Fruit fly (Drosophila melanogaster) whole organism, prepupa: ENCODE measurements around the gene mei-P22.

Experiments
- Blimp-1 ChIP-seq: fragments of 200-800 bp; sonication (Bioruptor generic); optimal IDR thresholded peaks from 3 replicates; lab custom pipeline; 2017; ENCODE audit warnings: missing biosample characterization, missing genetic modification characterization, mild to moderate bottlenecking, moderate library complexity, missing genetic modification reagents
- CG10669 ChIP-seq: fragments of 200-800 bp; sonication (Bioruptor generic); optimal IDR thresholded peaks from 3 replicates; lab custom pipeline; 2018; ENCODE audit warnings: missing biosample characterization, mild to moderate bottlenecking, missing genetic modification characterization, moderate library complexity
- CG11294 ChIP-seq: fragments of 200-800 bp; sonication (Bioruptor generic); IDR thresholded peaks from 2 replicates; pipeline ENCODE4 v1.3.6; 2022; ENCODE audit warnings: missing biosample characterization, missing genetic modification characterization
- CG11762 ChIP-seq: fragments of 200-800 bp; sonication (Bioruptor generic); optimal IDR thresholded peaks from 3 replicates; lab custom pipeline; 2016; ENCODE audit warnings: missing biosample characterization, missing genetic modification characterization; ENCODE audit not compliant: insufficient read depth
- CG1621 ChIP-seq: fragments of 200-800 bp; sonication (Bioruptor generic); optimal IDR thresholded peaks from 3 replicates; lab custom pipeline; 2018; ENCODE audit warnings: missing biosample characterization, mild to moderate bottlenecking, missing genetic modification characterization
- CG16779 ChIP-seq: fragments of 200-800 bp; sonication (Bioruptor generic); optimal IDR thresholded peaks from 3 replicates; lab custom pipeline; 2017; ENCODE audit warnings: missing biosample characterization, mild to moderate bottlenecking, missing genetic modification characterization
- CG31627 ChIP-seq: fragments of 200-800 bp; sonication (Bioruptor generic); optimal IDR thresholded peaks from 3 replicates; lab custom pipeline; 2016; ENCODE audit warnings: missing biosample characterization, missing genetic modification characterization
- CG32006 ChIP-seq: fragments of 200-800 bp; sonication (Bioruptor generic); optimal IDR thresholded peaks from 3 replicates; lab custom pipeline; 2017; ENCODE audit warnings: missing biosample characterization, mild to moderate bottlenecking, missing genetic modification characterization
- CG34406 ChIP-seq: fragments of 200-800 bp; sonication (Bioruptor generic); optimal IDR thresholded peaks from 3 replicates; lab custom pipeline; 2016; ENCODE audit warnings: missing biosample characterization, missing genetic modification characterization
- CG3919 ChIP-seq: fragments of 200-800 bp; sonication (Bioruptor generic); optimal IDR thresholded peaks from 3 replicates; lab custom pipeline; 2016; ENCODE audit warnings: missing biosample characterization, missing genetic modification characterization
- CG6163 ChIP-seq: fragments of 200-800 bp; sonication (Bioruptor generic); IDR thresholded peaks from 3 replicates; pipeline ENCODE4 v1.3.6; 2022; ENCODE audit warnings: missing biosample characterization, missing genetic modification characterization
- CG6808 ChIP-seq: fragments of 200-800 bp; sonication (Bioruptor generic); optimal IDR thresholded peaks from 3 replicates; lab custom pipeline; 2017; ENCODE audit warnings: missing biosample characterization, missing genetic modification characterization, mild to moderate bottlenecking, moderate library complexity, missing genetic modification reagents
- CG6854 ChIP-seq: fragments of 200-800 bp; sonication (Bioruptor generic); optimal IDR thresholded peaks from 2 replicates; lab custom pipeline; 2017; ENCODE audit warnings: missing biosample characterization, mild to moderate bottlenecking, missing genetic modification characterization
- CG7368 ChIP-seq: fragments of 200-800 bp; sonication (Bioruptor generic); optimal IDR thresholded peaks from 3 replicates; lab custom pipeline; 2016; ENCODE audit warnings: missing biosample characterization, missing genetic modification characterization
- CG8119 ChIP-seq: fragments of 200-800 bp; sonication (Bioruptor generic); IDR thresholded peaks from 3 replicates; pipeline ENCODE4 v1.3.6; 2022; ENCODE audit warnings: missing biosample characterization, missing genetic modification characterization
- CG8632 ChIP-seq: fragments of 200-800 bp; sonication (Bioruptor generic); optimal IDR thresholded peaks from 3 replicates; lab custom pipeline; 2016; ENCODE audit warnings: missing biosample characterization, missing genetic modification characterization
- CG9139 ChIP-seq: fragments of 200-800 bp; sonication (Bioruptor generic); optimal IDR thresholded peaks from 3 replicates; lab custom pipeline; 2017; ENCODE audit warnings: missing biosample characterization, mild to moderate bottlenecking, missing genetic modification characterization
- Eip75B ChIP-seq: fragments of 200-800 bp; sonication (Bioruptor generic); optimal IDR thresholded peaks from 3 replicates; lab custom pipeline; 2016; ENCODE audit warnings: missing biosample characterization, missing genetic modification characterization
- Eip93F ChIP-seq: fragments of 200-800 bp; sonication (Bioruptor generic); optimal IDR thresholded peaks from 2 replicates; lab custom pipeline; 2016; ENCODE audit warnings: missing biosample characterization, mild to moderate bottlenecking, missing genetic modification characterization
- Ets21C ChIP-seq: fragments of 200-800 bp; sonication (Bioruptor generic); optimal IDR thresholded peaks from 3 replicates; lab custom pipeline; 2016; ENCODE audit warnings: missing biosample characterization, missing genetic modification characterization
- Ets96B ChIP-seq: fragments of 200-800 bp; optimal IDR thresholded peaks from 2 replicates; lab custom pipeline; 2019; ENCODE audit warnings: missing biosample characterization, mild to moderate bottlenecking, missing genetic modification characterization, moderate library complexity
- Gug ChIP-seq: fragments of 200-800 bp; sonication (Bioruptor generic); IDR thresholded peaks from 2 replicates; pipeline ENCODE4 v1.3.6; 2022; ENCODE audit warnings: missing biosample characterization, missing genetic modification characterization
- Hr38 ChIP-seq: sonication (Bioruptor generic); optimal IDR thresholded peaks from 2 replicates; lab custom pipeline; 2016; ENCODE audit warnings: missing biosample characterization, missing genetic modification characterization
- Hr39 ChIP-seq: fragments of 200-800 bp; sonication (Bioruptor generic); optimal IDR thresholded peaks from 2 replicates; lab custom pipeline; 2016; ENCODE audit warnings: missing biosample characterization, missing genetic modification characterization
- Lpt ChIP-seq: fragments of 200-800 bp; sonication (Bioruptor generic); optimal IDR thresholded peaks from 3 replicates; lab custom pipeline; 2016; ENCODE audit warnings: missing biosample characterization, missing genetic modification characterization
- Met ChIP-seq: fragments of 200-800 bp; sonication (Bioruptor generic); optimal IDR thresholded peaks from 3 replicates; lab custom pipeline; 2016; ENCODE audit warnings: missing biosample characterization, missing genetic modification characterization
- OdsH ChIP-seq: fragments of 200-800 bp; sonication (Bioruptor generic); optimal IDR thresholded peaks from 3 replicates; lab custom pipeline; 2016; ENCODE audit warnings: missing biosample characterization, missing genetic modification characterization
- Smox ChIP-seq: fragments of 200-800 bp; sonication (Bioruptor generic); optimal IDR thresholded peaks from 3 replicates; lab custom pipeline; 2016; ENCODE audit warnings: missing biosample characterization, missing genetic modification characterization
- Sox102F ChIP-seq: fragments of 200-800 bp; sonication (Bioruptor generic); optimal IDR thresholded peaks from 2 replicates; lab custom pipeline; 2016; ENCODE audit warnings: missing biosample characterization, mild to moderate bottlenecking, missing genetic modification characterization
- Sox14 ChIP-seq: fragments of 200-800 bp; sonication (Bioruptor generic); optimal IDR thresholded peaks from 3 replicates; lab custom pipeline; 2016; ENCODE audit warnings: missing biosample characterization, missing genetic modification characterization
- Sox15 ChIP-seq: fragments of 200-800 bp; sonication (Bioruptor generic); optimal IDR thresholded peaks from 3 replicates; lab custom pipeline; 2016; ENCODE audit warnings: missing biosample characterization, missing genetic modification characterization
- achi ChIP-seq: fragments of 200-800 bp; sonication (Bioruptor generic); optimal IDR thresholded peaks from 3 replicates; lab custom pipeline; 2016; ENCODE audit warnings: missing biosample characterization, missing genetic modification characterization
- acj6 ChIP-seq: fragments of 200-800 bp; sonication (Bioruptor generic); optimal IDR thresholded peaks from 3 replicates; lab custom pipeline; 2016; ENCODE audit warnings: missing biosample characterization, missing genetic modification characterization
- cyc ChIP-seq: fragments of 200-800 bp; sonication (Bioruptor generic); optimal IDR thresholded peaks from 3 replicates; lab custom pipeline; 2016; ENCODE audit warnings: missing biosample characterization, missing genetic modification characterization
- dsx ChIP-seq: fragments of 200-800 bp; optimal IDR thresholded peaks from 3 replicates; lab custom pipeline; 2019; ENCODE audit warnings: missing biosample characterization, mild to moderate bottlenecking, missing genetic modification characterization, moderate library complexity; ENCODE audit not compliant: poor library complexity, severe bottlenecking
- eg ChIP-seq: fragments of 200-800 bp; sonication (Bioruptor generic); IDR thresholded peaks from 3 replicates; pipeline ENCODE4 v1.3.6; 2022; ENCODE audit warnings: missing biosample characterization, missing genetic modification characterization
- esn ChIP-seq: fragments of 200-800 bp; sonication (Bioruptor generic); optimal IDR thresholded peaks from 2 replicates; lab custom pipeline; 2016; ENCODE audit warnings: missing biosample characterization, mild to moderate bottlenecking, missing genetic modification characterization, moderate library complexity
- fd59A ChIP-seq: fragments of 200-800 bp; sonication (Bioruptor generic); optimal IDR thresholded peaks from 2 replicates; lab custom pipeline; 2017; ENCODE audit warnings: missing biosample characterization, mild to moderate bottlenecking, missing genetic modification characterization, missing genetic modification reagents
- fd85E ChIP-seq: fragments of 200-800 bp; sonication (Bioruptor generic); optimal IDR thresholded peaks from 3 replicates; lab custom pipeline; 2016; ENCODE audit warnings: missing biosample characterization, missing genetic modification characterization
- fkh ChIP-seq: fragments of 200-800 bp; sonication (Bioruptor generic); optimal IDR thresholded peaks from 3 replicates; lab custom pipeline; 2017; ENCODE audit warnings: missing biosample characterization, mild to moderate bottlenecking, missing genetic modification characterization, moderate library complexity
- net ChIP-seq: fragments of 200-800 bp; sonication (Bioruptor generic); optimal IDR thresholded peaks from 3 replicates; lab custom pipeline; 2016; ENCODE audit warnings: missing biosample characterization, missing genetic modification characterization
- pdm3 ChIP-seq: fragments of 200-800 bp; sonication (Bioruptor generic); optimal IDR thresholded peaks from 3 replicates; lab custom pipeline; 2016; ENCODE audit warnings: missing biosample characterization, missing genetic modification characterization
- salr ChIP-seq, 2 experiments: fragments of 200-800 bp; sonication (Bioruptor generic); optimal IDR thresholded peaks; 3 replicates each; lab custom pipeline; 2016 to 2018; ENCODE audit warnings: missing biosample characterization in 2 of 2, missing genetic modification characterization in 2 of 2, mild to moderate bottlenecking in 1 of 2
- spab ChIP-seq: fragments of 200-800 bp; sonication (Bioruptor generic); optimal IDR thresholded peaks from 2 replicates; lab custom pipeline; 2017; ENCODE audit warnings: missing biosample characterization, mild to moderate bottlenecking, missing genetic modification characterization, missing genetic modification reagents
- ss ChIP-seq, 2 experiments: fragments of 200-800 bp; sonication (Bioruptor generic); optimal IDR thresholded peaks; 2 replicates in 1 of 2; 3 replicates in 1 of 2; lab custom pipeline; 2017 to 2018; ENCODE audit warnings: mild to moderate bottlenecking in 2 of 2, missing biosample characterization in 2 of 2, missing genetic modification characterization in 2 of 2, moderate library complexity in 1 of 2
- svp ChIP-seq: fragments of 200-800 bp; sonication (Bioruptor generic); peaks from one replicate; lab custom pipeline; 2016; ENCODE audit warnings: missing biosample characterization, missing genetic modification characterization
- topi ChIP-seq: fragments of 200-800 bp; sonication (Bioruptor generic); optimal IDR thresholded peaks from 3 replicates; lab custom pipeline; 2016; ENCODE audit warnings: missing biosample characterization, missing genetic modification characterization
- vri ChIP-seq: fragments of 200-800 bp; sonication (Bioruptor generic); optimal IDR thresholded peaks from 3 replicates; lab custom pipeline; 2016; ENCODE audit warnings: missing biosample characterization, mild to moderate bottlenecking, missing genetic modification characterization

mei-P22 gene

dm6 chr3L:7262471-7262870, 18.3 kb downstream of the mei-P22 start (continued):
- TF ChIP-seq CG7368 (GFP tag; lab: Kevin White, UChicago) (peak; percentile 35), Hr38 (GFP tag; lab: Kevin White, UChicago) (no peak), cyc (GFP tag; lab: Kevin White, UChicago) (no peak), Blimp-1 (GFP tag; lab: Kevin White, UChicago) (no peak), CG6808 (GFP tag; lab: Kevin White, UChicago) (peak; percentile 71), CG8119 (GFP tag; lab: Robert Waterston, UW) (peak; percentile 63; the same call in 2 of the 3 replicates), Sox14 (GFP tag; lab: Kevin White, UChicago) (peak; percentile 6), acj6 (GFP tag; lab: Kevin White, UChicago) (peak; percentile 23), CG9139 (GFP tag; lab: Kevin White, UChicago) (peak; percentile 45), dsx (GFP tag; lab: Kevin White, UChicago) (peak; percentile 54), ss (GFP tag; optimal IDR thresholded peaks at IDR 0.05; lab: Kevin White, UChicago) (peak; percentile 16 to 58), topi (GFP tag; lab: Kevin White, UChicago) (no peak), CG34406 (GFP tag; lab: Kevin White, UChicago) (peak; percentile 31), svp (GFP tag; lab: Kevin White, UChicago) (peak; percentile 60), CG8632 (peak; percentile 40), CG11294 (GFP tag; lab: Robert Waterston, UW) (no peak), eg (peak; percentile 52; the same call in 2 of the 3 replicates), Lpt (no peak), CG6163 (peak; percentile 59; the same call in 1 of the 3 replicates), Met (no peak), CG32006 (GFP tag; lab: Kevin White, UChicago) (peak; percentile 56), Ets21C (GFP tag; lab: Kevin White, UChicago) (no peak), fkh (GFP tag; lab: Kevin White, UChicago) (no peak), achi (GFP tag; lab: Kevin White, UChicago) (peak; percentile 53), salr (GFP tag; optimal IDR thresholded peaks at IDR 0.05; lab: Kevin White, UChicago) (peak in 1 of 2 experiments; percentile 23), CG1621 (tag; lab: Kevin White, UChicago) (no peak), Gug (GFP tag; lab: Robert Waterston, UW) (peak; percentile 15; the same call in 1 of the 2 replicates), net (GFP tag; lab: Kevin White, UChicago) (peak; percentile 44), CG31627 (no peak), fd85E (no peak), spab (GFP tag; lab: Kevin White, UChicago) (peak; percentile 67), OdsH (GFP tag; lab: Kevin White, UChicago) (peak; percentile 56), Eip93F (GFP tag; lab: Kevin White, UChicago) (no peak), Sox102F (GFP tag; lab: Kevin White, UChicago) (no peak), pdm3 (GFP tag; lab: Kevin White, UChicago) (peak; percentile 32), Hr39 (peak; percentile 7), esn (GFP tag; lab: Kevin White, UChicago) (peak; percentile 22), CG6854 (GFP tag; lab: Kevin White, UChicago) (no peak), Eip75B (GFP tag; lab: Kevin White, UChicago) (peak; percentile 25)

dm6 chr3L:7263757-7264516, 19.7 kb downstream of the mei-P22 start, which contains the start of gene CG14830:
Gene CG14830, minus strand, starts transcription at chr3L:7263920.
- TF ChIP-seq fd59A (GFP tag; lab: Kevin White, UChicago), result no peak
- no peak for TF ChIP-seq Sox15
- peak; percentile 41 for TF ChIP-seq topi (GFP tag; lab: Kevin White, UChicago)
- TF ChIP-seq CG10669, result peak; percentile 65
- TF ChIP-seq CG6854 (GFP tag; lab: Kevin White, UChicago), result no peak
- peak; percentile 66 for TF ChIP-seq Ets96B
- peak; percentile 6 for TF ChIP-seq Smox (GFP tag; lab: Kevin White, UChicago)
- no peak for TF ChIP-seq Ets21C (GFP tag; lab: Kevin White, UChicago)
- no peak for TF ChIP-seq Sox14 (GFP tag; lab: Kevin White, UChicago)
- peak; percentile 49 for TF ChIP-seq CG8119 (GFP tag; lab: Robert Waterston, UW)
- peak; percentile 60 for TF ChIP-seq svp (GFP tag; lab: Kevin White, UChicago)
- TF ChIP-seq vri, result no peak
- peak; percentile 85 for TF ChIP-seq CG3919 (GFP tag; lab: Kevin White, UChicago)
- peak; percentile 49 for TF ChIP-seq Blimp-1 (GFP tag; lab: Kevin White, UChicago)
- peak; percentile 74 for TF ChIP-seq spab (GFP tag; lab: Kevin White, UChicago)
- TF ChIP-seq CG8632, result no peak
- peak; percentile 15 for TF ChIP-seq CG1621 (tag; lab: Kevin White, UChicago)
- no peak for TF ChIP-seq Eip93F (GFP tag; lab: Kevin White, UChicago)
- TF ChIP-seq CG16779 (tag; lab: Kevin White, UChicago), result peak; percentile 10
- TF ChIP-seq CG11762, result peak; percentile 41
